Fruit fly (Drosophila melanogaster) whole organism, embryonic: Measurements from ENCODE around the gene nop5.

Source experiments
- Atf3 ChIP-seq: fragments of 200-800 bp; sonication (Bioruptor generic); optimal IDR thresholded peaks from 3 replicates; lab custom pipeline; 2016; ENCODE audit warnings: missing biosample characterization, missing genetic modification characterization
- CG10431 ChIP-seq: fragments of 200-800 bp; sonication (Bioruptor generic); optimal IDR thresholded peaks from 3 replicates; lab custom pipeline; 2018; ENCODE audit warnings: missing biosample characterization, mild to moderate bottlenecking, missing genetic modification characterization
- CG10462 ChIP-seq: fragments of 200-800 bp; sonication (Bioruptor generic); optimal IDR thresholded peaks from 2 replicates; lab custom pipeline; 2016; ENCODE audit warnings: missing biosample characterization, missing genetic modification characterization
- CG12155 ChIP-seq: fragments of 200-800 bp; sonication (Bioruptor generic); optimal IDR thresholded peaks from 3 replicates; lab custom pipeline; 2016; ENCODE audit warnings: missing biosample characterization, missing genetic modification characterization
- CG1233 ChIP-seq: fragments of 200-800 bp; sonication (Bioruptor generic); optimal IDR thresholded peaks from 4 replicates; lab custom pipeline; 2018; ENCODE audit warnings: missing biosample characterization, mild to moderate bottlenecking, missing genetic modification characterization
- CG13123 ChIP-seq: fragments of 200-800 bp; sonication (Bioruptor generic); optimal IDR thresholded peaks from 2 replicates; lab custom pipeline; 2016; ENCODE audit warnings: missing biosample characterization, missing genetic modification characterization
- CG13287 ChIP-seq: fragments of 200-800 bp; sonication (Bioruptor generic); IDR thresholded peaks from 2 replicates; pipeline ENCODE4 v1.3.6; 2022; ENCODE audit warnings: missing biosample characterization, missing genetic modification characterization; ENCODE audit not compliant: partially characterized antibody
- CG13424 ChIP-seq: fragments of 200-800 bp; sonication (Bioruptor generic); optimal IDR thresholded peaks from 2 replicates; lab custom pipeline; 2019; ENCODE audit warnings: missing biosample characterization, mild to moderate bottlenecking, missing genetic modification characterization, moderate library complexity
- CG16779 ChIP-seq: fragments of 200-800 bp; sonication (Bioruptor generic); IDR thresholded peaks from 2 replicates; pipeline ENCODE4 v1.3.6; 2022; ENCODE audit warnings: missing biosample characterization, missing genetic modification characterization
- CG17385 ChIP-seq: fragments of 200-800 bp; sonication (Bioruptor generic); optimal IDR thresholded peaks from 3 replicates; lab custom pipeline; 2018; ENCODE audit warnings: missing biosample characterization, mild to moderate bottlenecking, missing genetic modification characterization
- CG1832 ChIP-seq: fragments of 200-800 bp; sonication (Bioruptor generic); optimal IDR thresholded peaks from 2 replicates; lab custom pipeline; 2017; ENCODE audit warnings: missing biosample characterization, mild to moderate bottlenecking, missing genetic modification characterization, inconsistent platforms
- CG30020 ChIP-seq: fragments of 200-800 bp; optimal IDR thresholded peaks from 2 replicates; lab custom pipeline; 2019; ENCODE audit warnings: missing biosample characterization, mild to moderate bottlenecking, missing genetic modification characterization, moderate library complexity
- CG30403 ChIP-seq: fragments of 200-800 bp; sonication (Bioruptor generic); optimal IDR thresholded peaks from 3 replicates; lab custom pipeline; 2016; ENCODE audit warnings: missing biosample characterization, missing genetic modification characterization
- CG3163 ChIP-seq: fragments of 200-800 bp; sonication (Bioruptor generic); optimal IDR thresholded peaks from 3 replicates; lab custom pipeline; 2016; ENCODE audit warnings: missing biosample characterization, missing genetic modification characterization
- CG32532 ChIP-seq: fragments of 200-800 bp; sonication (Bioruptor generic); IDR thresholded peaks from 2 replicates; pipeline ENCODE4 v1.3.6; 2022; ENCODE audit warnings: missing biosample characterization, missing genetic modification characterization
- CG3838 ChIP-seq: fragments of 200-800 bp; sonication (Bioruptor generic); optimal IDR thresholded peaks from 3 replicates; lab custom pipeline; 2016; ENCODE audit warnings: missing biosample characterization, missing genetic modification characterization
- CG4730 ChIP-seq: fragments of 200-800 bp; sonication (Bioruptor generic); IDR thresholded peaks from 2 replicates; pipeline ENCODE4 v1.3.6; 2022; ENCODE audit warnings: missing biosample characterization, missing genetic modification characterization
- CG6272 ChIP-seq: fragments of 200-800 bp; sonication (Bioruptor generic); IDR thresholded peaks from 2 replicates; pipeline ENCODE4 v1.3.6; 2022; ENCODE audit warnings: missing biosample characterization, missing genetic modification characterization
- CG9609 ChIP-seq: fragments of 200-800 bp; sonication (Bioruptor generic); optimal IDR thresholded peaks from 3 replicates; lab custom pipeline; 2016; ENCODE audit warnings: missing biosample characterization, missing genetic modification characterization
- CG9797 ChIP-seq: fragments of 200-800 bp; sonication (Bioruptor generic); optimal IDR thresholded peaks from 3 replicates; lab custom pipeline; 2018; ENCODE audit warnings: missing biosample characterization, mild to moderate bottlenecking, missing genetic modification characterization
- Dfd ChIP-seq, 2 experiments: fragments of >200 bp; optimal IDR thresholded peaks; 2 replicates each; lab custom pipeline; 2017; ENCODE audit warnings: missing biosample characterization in 2 of 2, missing genetic modification characterization in 2 of 2
- Dip3 ChIP-seq: fragments of 200-800 bp; sonication (Bioruptor generic); optimal IDR thresholded peaks from 3 replicates; lab custom pipeline; 2016; ENCODE audit warnings: missing biosample characterization, missing genetic modification characterization
- Doc3 ChIP-seq: fragments of 200-800 bp; sonication (Bioruptor generic); IDR thresholded peaks from 3 replicates; pipeline ENCODE4 v1.3.6; 2022; ENCODE audit warnings: missing biosample characterization, missing genetic modification characterization; ENCODE audit not compliant: partially characterized antibody
- Drgx ChIP-seq: fragments of 200-800 bp; sonication (Bioruptor generic); IDR thresholded peaks from 2 replicates; pipeline ENCODE4 v1.3.6; 2022; ENCODE audit warnings: missing biosample characterization, missing genetic modification characterization
- Ets97D ChIP-seq: fragments of 200-800 bp; sonication (Bioruptor generic); optimal IDR thresholded peaks from 3 replicates; lab custom pipeline; 2016; ENCODE audit warnings: missing biosample characterization, missing genetic modification characterization
- H2.0 ChIP-seq: fragments of 200-800 bp; sonication (Bioruptor generic); IDR thresholded peaks from 2 replicates; pipeline ENCODE4 v1.3.6; 2022; ENCODE audit warnings: missing biosample characterization, missing genetic modification characterization
- HmgD ChIP-seq: fragments of 200-800 bp; sonication (Bioruptor generic); optimal IDR thresholded peaks from 3 replicates; lab custom pipeline; 2016; ENCODE audit warnings: missing biosample characterization, missing genetic modification characterization
- Mes4 ChIP-seq: fragments of 200-800 bp; sonication (Bioruptor generic); optimal IDR thresholded peaks from 2 replicates; lab custom pipeline; 2016; ENCODE audit warnings: missing biosample characterization, missing genetic modification characterization
- Mrtf ChIP-seq: fragments of 200-800 bp; sonication (Bioruptor generic); IDR thresholded peaks from 3 replicates; pipeline ENCODE4 v1.3.6; 2022; ENCODE audit warnings: missing biosample characterization, missing genetic modification characterization
- Ravus ChIP-seq: fragments of 200-800 bp; sonication (Bioruptor generic); IDR thresholded peaks from 2 replicates; pipeline ENCODE4 v1.3.6; 2022; ENCODE audit warnings: missing biosample characterization, missing genetic modification characterization
- Rfx ChIP-seq: fragments of 200-800 bp; sonication (Bioruptor generic); IDR thresholded peaks from 2 replicates; pipeline ENCODE4 v1.3.6; 2022; ENCODE audit warnings: missing biosample characterization, missing genetic modification characterization
- Sry-δ ChIP-seq: fragments of 200-800 bp; sonication (Bioruptor generic); optimal IDR thresholded peaks from 2 replicates; lab custom pipeline; 2016; ENCODE audit warnings: missing biosample characterization, missing genetic modification characterization
- aop ChIP-seq: fragments of 200-800 bp; sonication (Bioruptor generic); IDR thresholded peaks from 2 replicates; pipeline ENCODE4 v1.3.6; 2022; ENCODE audit warnings: missing biosample characterization, missing genetic modification characterization
- ap ChIP-seq: fragments of 200-800 bp; sonication (Bioruptor generic); IDR thresholded peaks from 2 replicates; pipeline ENCODE4 v1.3.6; 2022; ENCODE audit warnings: missing biosample characterization, missing genetic modification characterization
- bcd ChIP-seq: fragments of 200-800 bp; sonication (Bioruptor generic); optimal IDR thresholded peaks from 2 replicates; lab custom pipeline; 2017; ENCODE audit warnings: missing biosample characterization, mild to moderate bottlenecking, missing genetic modification characterization
- danr ChIP-seq: fragments of 200-800 bp; sonication (Bioruptor generic); IDR thresholded peaks from 2 replicates; pipeline ENCODE4 v1.3.6; 2022; ENCODE audit warnings: missing biosample characterization, missing genetic modification characterization
- ems ChIP-seq: fragments of 200-800 bp; sonication (Bioruptor generic); optimal IDR thresholded peaks from 3 replicates; lab custom pipeline; 2016; ENCODE audit warnings: missing biosample characterization, missing genetic modification characterization
- en ChIP-seq: fragments of 200-800 bp; sonication (Bioruptor generic); optimal IDR thresholded peaks from 2 replicates; lab custom pipeline; 2016; ENCODE audit warnings: missing biosample characterization, missing genetic modification characterization
- gcm2 ChIP-seq: fragments of 200-800 bp; sonication (Bioruptor generic); optimal IDR thresholded peaks from 2 replicates; lab custom pipeline; 2016; ENCODE audit warnings: missing biosample characterization, missing genetic modification characterization
- gem ChIP-seq: fragments of 200-800 bp; sonication (Bioruptor generic); optimal IDR thresholded peaks from 2 replicates; lab custom pipeline; 2019; ENCODE audit warnings: missing biosample characterization, mild to moderate bottlenecking, missing genetic modification characterization, moderate library complexity
- ham ChIP-seq: fragments of 200-800 bp; sonication (Bioruptor generic); IDR thresholded peaks from 2 replicates; pipeline ENCODE4 v1.3.6; 2022; ENCODE audit warnings: missing biosample characterization, missing genetic modification characterization
- klu ChIP-seq: fragments of 200-800 bp; sonication (Bioruptor generic); IDR thresholded peaks from 2 replicates; pipeline ENCODE4 v1.3.6; 2022; ENCODE audit warnings: missing biosample characterization, missing genetic modification characterization
- lmd ChIP-seq: fragments of 200-800 bp; sonication (Bioruptor generic); IDR thresholded peaks from 2 replicates; pipeline ENCODE4 v1.3.6; 2022; ENCODE audit warnings: missing biosample characterization, missing genetic modification characterization
- mld ChIP-seq: fragments of 200-800 bp; sonication (Bioruptor generic); IDR thresholded peaks from 3 replicates; pipeline ENCODE4 v1.3.6; 2022; ENCODE audit warnings: missing biosample characterization, missing genetic modification characterization; ENCODE audit not compliant: partially characterized antibody
- nau ChIP-seq: fragments of 200-800 bp; sonication (Bioruptor generic); optimal IDR thresholded peaks from 3 replicates; lab custom pipeline; 2017; ENCODE audit warnings: missing biosample characterization, mild to moderate bottlenecking, missing genetic modification characterization, missing genetic modification reagents
- nerfin-1 ChIP-seq: fragments of 200-800 bp; sonication (Bioruptor generic); optimal IDR thresholded peaks from 3 replicates; lab custom pipeline; 2019; ENCODE audit warnings: missing biosample characterization, mild to moderate bottlenecking, missing genetic modification characterization, moderate library complexity
- nerfin-2 ChIP-seq: fragments of 200-800 bp; sonication (Bioruptor generic); IDR thresholded peaks from 2 replicates; pipeline ENCODE4 v1.3.6; 2022; ENCODE audit warnings: missing biosample characterization, missing genetic modification characterization; ENCODE audit not compliant: partially characterized antibody
- scrt ChIP-seq: fragments of 200-800 bp; sonication (Bioruptor generic); optimal IDR thresholded peaks from 2 replicates; lab custom pipeline; 2018; ENCODE audit warnings: missing biosample characterization, mild to moderate bottlenecking, missing genetic modification characterization, moderate library complexity
- stc ChIP-seq: fragments of 200-800 bp; sonication (Bioruptor generic); IDR thresholded peaks from 2 replicates; pipeline ENCODE4 v1.3.6; 2022; ENCODE audit warnings: missing biosample characterization, missing genetic modification characterization
- tgo ChIP-seq: fragments of 200-800 bp; sonication (Bioruptor generic); IDR thresholded peaks from 3 replicates; pipeline ENCODE4 v1.3.6; 2022; ENCODE audit warnings: missing biosample characterization, missing genetic modification characterization
- twi ChIP-seq: fragments of 200-800 bp; optimal IDR thresholded peaks from 2 replicates; lab custom pipeline; 2019; ENCODE audit warnings: missing biosample characterization, mild to moderate bottlenecking, missing genetic modification characterization, moderate library complexity
- tx ChIP-seq: fragments of 200-800 bp; sonication (Bioruptor generic); optimal IDR thresholded peaks from 2 replicates; lab custom pipeline; 2016; ENCODE audit warnings: missing biosample characterization, missing genetic modification characterization

Gene nop5

dm6 chr2L:6956725-6957124 is 38.2 kb upstream of the nop5 start, which contains the start of the genes CG13775 and CG3430 (continued):
- peak; percentile 39 for TF ChIP-seq CG17385 (GFP tag; lab: Kevin White, UChicago)
- TF ChIP-seq Ravus (GFP tag; lab: Robert Waterston, UW) = no peak
- TF ChIP-seq tgo (GFP tag; lab: Robert Waterston, UW) = no peak
- TF ChIP-seq ems (GFP tag; lab: Kevin White, UChicago) = no peak
- TF ChIP-seq nerfin-2 (GFP tag; lab: Robert Waterston, UW) = no peak
- TF ChIP-seq Dip3 (GFP tag; lab: Kevin White, UChicago) = no peak
- peak; percentile 1 for TF ChIP-seq CG1233 (GFP tag; lab: Kevin White, UChicago)
- TF ChIP-seq Rfx (GFP tag; lab: Robert Waterston, UW) = peak; percentile 67
- peak; percentile 56; the same call in 1 of the 2 replicates for TF ChIP-seq CG32532
- no peak for TF ChIP-seq lmd (GFP tag; lab: Robert Waterston, UW)
- TF ChIP-seq CG9609 (GFP tag; lab: Kevin White, UChicago) = peak; percentile 30
- no peak for TF ChIP-seq bcd (GFP tag; lab: Kevin White, UChicago)
- peak; percentile 81 for TF ChIP-seq CG13287 (GFP tag; lab: Robert Waterston, UW)
- peak; percentile 8 for TF ChIP-seq Mes4
- no peak for TF ChIP-seq CG10462 (GFP tag; lab: Kevin White, UChicago)
- peak; percentile 93 for TF ChIP-seq Ets97D (GFP tag; lab: Kevin White, UChicago)
- no peak for TF ChIP-seq tx (GFP tag; lab: Kevin White, UChicago)
- peak; percentile 36; the same call in 1 of the 2 replicates for TF ChIP-seq stc (GFP tag; lab: Robert Waterston, UW)
- 0 out of 3 replicates have a peak, but pooled peaks have one; percentile 30 for TF ChIP-seq mld (GFP tag; lab: Robert Waterston, UW)
- no peak for TF ChIP-seq ham (GFP tag; lab: Robert Waterston, UW)
- no peak for TF ChIP-seq CG16779 (GFP tag; lab: Robert Waterston, UW)
- TF ChIP-seq Dfd (GFP tag; optimal IDR thresholded peaks at IDR 0.05; lab: Kevin White, UChicago) = no peak
- TF ChIP-seq CG10431 (GFP tag; lab: Kevin White, UChicago) = no peak
- peak; percentile 12 for TF ChIP-seq nerfin-1
- TF ChIP-seq CG13424 (tag; lab: Kevin White, UChicago) = peak; percentile 10
- no peak for TF ChIP-seq CG4730 (GFP tag; lab: Robert Waterston, UW)
- no peak for TF ChIP-seq CG1832
- TF ChIP-seq gcm2 (GFP tag; lab: Kevin White, UChicago) = no peak
- TF ChIP-seq CG9797 (GFP tag; lab: Kevin White, UChicago) = peak; percentile 13
- TF ChIP-seq Atf3 (GFP tag; lab: Kevin White, UChicago) = no peak
- no peak for TF ChIP-seq CG3163 (GFP tag; lab: Kevin White, UChicago)
- no peak for TF ChIP-seq en (GFP tag; lab: Kevin White, UChicago)
- peak; percentile 17 for TF ChIP-seq CG30020 (tag; lab: Kevin White, UChicago)
- TF ChIP-seq HmgD (GFP tag; lab: Kevin White, UChicago) = peak; percentile 39
- TF ChIP-seq aop (GFP tag; lab: Robert Waterston, UW) = peak; percentile 94
- TF ChIP-seq CG12155 (GFP tag; lab: Kevin White, UChicago) = no peak
- no peak for TF ChIP-seq gem (tag; lab: Kevin White, UChicago)
- no peak for TF ChIP-seq scrt
- no peak for TF ChIP-seq CG13123 (GFP tag; lab: Kevin White, UChicago)
- no peak for TF ChIP-seq Mrtf (GFP tag; lab: Robert Waterston, UW)
- no peak for TF ChIP-seq H2.0 (GFP tag; lab: Robert Waterston, UW)
- TF ChIP-seq ap = no peak
- 0 out of 2 replicates have a peak, but pooled peaks have one; percentile 6 for TF ChIP-seq klu (GFP tag; lab: Robert Waterston, UW)
- TF ChIP-seq twi = no peak
- peak; percentile 26 for TF ChIP-seq CG30403 (GFP tag; lab: Kevin White, UChicago)
- TF ChIP-seq nau (GFP tag; lab: Kevin White, UChicago) = no peak
- TF ChIP-seq Drgx (GFP tag; lab: Robert Waterston, UW) = no peak
- 0 out of 2 replicates have a peak, but pooled peaks have one; percentile 15 for TF ChIP-seq CG6272
- no peak for TF ChIP-seq CG3838 (GFP tag; lab: Kevin White, UChicago)
- peak; percentile 93 for TF ChIP-seq Sry-δ (GFP tag; lab: Kevin White, UChicago)
- peak; percentile 66 for TF ChIP-seq Doc3 (GFP tag; lab: Robert Waterston, UW)
- TF ChIP-seq danr (GFP tag; lab: Robert Waterston, UW) = no peak
